Worm (Caenorhabditis elegans): Measurements from ENCODE around the gene sad-1.

- TF ChIP-seq R02D3.7 (tag; optimal IDR thresholded peaks at IDR 0.05) (no peak), ceh-28 (tag; optimal IDR thresholded peaks at IDR 0.05) (no peak), aly-2 (tag; optimal IDR thresholded peaks at IDR 0.05) (no peak)
Observed at ce11 chrX:13484813-13485212, 15.7 kb downstream of the sad-1 start, which contains the start of gene srd-51.
